Fruit fly (Drosophila melanogaster) whole organism, embryonic: ENCODE measurements around the gene kat80.

Experiments used
- BtbVII ChIP-seq: fragments of 200-800 bp; sonication (Bioruptor generic); optimal IDR thresholded peaks from 3 replicates; lab custom pipeline; 2017; ENCODE audit warnings: missing biosample characterization, mild to moderate bottlenecking, missing genetic modification characterization
- CG1024 ChIP-seq: fragments of 200-800 bp; sonication (Bioruptor generic); IDR thresholded peaks from 2 replicates; pipeline ENCODE4 v1.3.6; 2022; ENCODE audit warnings: missing biosample characterization, missing genetic modification characterization
- CG12236 ChIP-seq: fragments of 200-800 bp; sonication (Bioruptor generic); optimal IDR thresholded peaks from 2 replicates; lab custom pipeline; 2016; ENCODE audit warnings: missing biosample characterization, missing genetic modification characterization
- CG12659 ChIP-seq: fragments of 200-800 bp; sonication (Bioruptor generic); optimal IDR thresholded peaks from 3 replicates; lab custom pipeline; 2017; ENCODE audit warnings: mild to moderate bottlenecking, missing biosample characterization, missing genetic modification reagents, missing genetic modification characterization
- CG12769 ChIP-seq: fragments of 200-800 bp; sonication (Bioruptor generic); optimal IDR thresholded peaks from 2 replicates; lab custom pipeline; 2019; ENCODE audit warnings: missing biosample characterization, mild to moderate bottlenecking, missing genetic modification characterization, moderate library complexity
- CG13123 ChIP-seq: fragments of 200-800 bp; sonication (Bioruptor generic); optimal IDR thresholded peaks from 2 replicates; lab custom pipeline; 2016; ENCODE audit warnings: missing biosample characterization, missing genetic modification characterization
- CG13775 ChIP-seq: fragments of 200-800 bp; sonication (Bioruptor generic); optimal IDR thresholded peaks from 3 replicates; lab custom pipeline; 2017; ENCODE audit warnings: missing biosample characterization, mild to moderate bottlenecking, missing genetic modification characterization
- CG1603 ChIP-seq: fragments of 200-800 bp; sonication (Bioruptor generic); optimal IDR thresholded peaks from 2 replicates; lab custom pipeline; 2019; ENCODE audit warnings: missing biosample characterization, mild to moderate bottlenecking, missing genetic modification characterization, moderate library complexity
- CG17802 ChIP-seq: fragments of 200-800 bp; sonication (Bioruptor generic); optimal IDR thresholded peaks from 2 replicates; lab custom pipeline; 2018; ENCODE audit warnings: missing biosample characterization, mild to moderate bottlenecking, missing genetic modification characterization, moderate library complexity
- CG30020 ChIP-seq: fragments of 200-800 bp; optimal IDR thresholded peaks from 2 replicates; lab custom pipeline; 2019; ENCODE audit warnings: missing biosample characterization, mild to moderate bottlenecking, missing genetic modification characterization, moderate library complexity
- CG30431 ChIP-seq: fragments of 200-800 bp; sonication (Bioruptor generic); optimal IDR thresholded peaks from 2 replicates; lab custom pipeline; 2017; ENCODE audit warnings: missing biosample characterization, missing genetic modification characterization
- CG31441 ChIP-seq: fragments of 200-800 bp; sonication (Bioruptor generic); IDR thresholded peaks from 2 replicates; pipeline ENCODE4 v1.3.6; 2022; ENCODE audit warnings: missing biosample characterization, missing genetic modification characterization
- CG3281 ChIP-seq: fragments of 200-800 bp; sonication (Bioruptor generic); optimal IDR thresholded peaks from 3 replicates; lab custom pipeline; 2017; ENCODE audit warnings: missing biosample characterization, mild to moderate bottlenecking, missing genetic modification characterization
- CG3407 ChIP-seq: fragments of 200-800 bp; sonication (Bioruptor generic); optimal IDR thresholded peaks from 2 replicates; lab custom pipeline; 2018; ENCODE audit warnings: missing biosample characterization, mild to moderate bottlenecking, missing genetic modification characterization
- CG4282 ChIP-seq: fragments of 200-800 bp; sonication (Bioruptor generic); optimal IDR thresholded peaks from 2 replicates; lab custom pipeline; 2016; ENCODE audit warnings: missing biosample characterization, missing genetic modification characterization
- CG4707 ChIP-seq: fragments of 200-800 bp; sonication (Bioruptor generic); optimal IDR thresholded peaks from 2 replicates; lab custom pipeline; 2018; ENCODE audit warnings: missing biosample characterization, mild to moderate bottlenecking, missing genetic modification characterization, moderate library complexity
- CG4730 ChIP-seq: fragments of 200-800 bp; sonication (Bioruptor generic); IDR thresholded peaks from 2 replicates; pipeline ENCODE4 v1.3.6; 2022; ENCODE audit warnings: missing biosample characterization, missing genetic modification characterization
- CkIIα-i1 ChIP-seq: fragments of 200-800 bp; sonication (Bioruptor generic); IDR thresholded peaks from 2 replicates; pipeline ENCODE4 v1.3.6; 2022; ENCODE audit warnings: missing biosample characterization, missing genetic modification characterization
- D19A ChIP-seq: fragments of 200-800 bp; optimal IDR thresholded peaks from 3 replicates; lab custom pipeline; 2019; ENCODE audit warnings: missing biosample characterization, mild to moderate bottlenecking, missing genetic modification characterization, moderate library complexity
- Dfd ChIP-seq, 2 experiments: fragments of >200 bp; optimal IDR thresholded peaks; 2 replicates each; lab custom pipeline; 2017; ENCODE audit warnings: missing biosample characterization in 2 of 2, missing genetic modification characterization in 2 of 2
- Doc2 ChIP-seq: fragments of 200-800 bp; sonication (Bioruptor generic); IDR thresholded peaks from 2 replicates; pipeline ENCODE4 v1.3.6; 2022; ENCODE audit warnings: missing biosample characterization, missing genetic modification characterization
- Dp ChIP-seq: fragments of 200-800 bp; sonication (Bioruptor generic); optimal IDR thresholded peaks from 2 replicates; lab custom pipeline; 2018; ENCODE audit warnings: missing biosample characterization, mild to moderate bottlenecking, missing genetic modification characterization, moderate library complexity
- H15 ChIP-seq: fragments of 200-800 bp; sonication (Bioruptor generic); IDR thresholded peaks from 3 replicates; pipeline ENCODE4 v1.3.6; 2022; ENCODE audit warnings: missing biosample characterization, missing genetic modification characterization
- HLH54F ChIP-seq: fragments of 200-800 bp; sonication (Bioruptor generic); optimal IDR thresholded peaks from 3 replicates; lab custom pipeline; 2016; ENCODE audit warnings: missing biosample characterization, missing genetic modification characterization
- Hand ChIP-seq: fragments of 200-800 bp; sonication (Bioruptor generic); optimal IDR thresholded peaks from 2 replicates; lab custom pipeline; 2017; ENCODE audit warnings: mild to moderate bottlenecking, missing biosample characterization, missing genetic modification reagents, missing genetic modification characterization
- HmgZ ChIP-seq: fragments of 200-800 bp; sonication (Bioruptor generic); optimal IDR thresholded peaks from 2 replicates; lab custom pipeline; 2018; ENCODE audit warnings: missing biosample characterization, mild to moderate bottlenecking, missing genetic modification characterization
- Hmx ChIP-seq: fragments of 200-800 bp; sonication (Bioruptor generic); optimal IDR thresholded peaks from 2 replicates; lab custom pipeline; 2016; ENCODE audit warnings: missing biosample characterization, missing genetic modification characterization
- Hr39 ChIP-seq: fragments of >200 bp; optimal IDR thresholded peaks from 2 replicates; lab custom pipeline; 2017
- MTF-1 ChIP-seq: fragments of 200-800 bp; sonication (Bioruptor generic); optimal IDR thresholded peaks from 2 replicates; lab custom pipeline; 2018; ENCODE audit warnings: missing biosample characterization, mild to moderate bottlenecking, missing genetic modification characterization, borderline replicate concordance
- Neu2 ChIP-seq: fragments of 200-800 bp; sonication (Bioruptor generic); optimal IDR thresholded peaks from 3 replicates; lab custom pipeline; 2016; ENCODE audit warnings: missing biosample characterization, missing genetic modification characterization, borderline replicate concordance
- PHDP ChIP-seq: fragments of 200-800 bp; sonication (Bioruptor generic); optimal IDR thresholded peaks from 3 replicates; lab custom pipeline; 2018; ENCODE audit warnings: missing biosample characterization, mild to moderate bottlenecking, missing genetic modification characterization, moderate library complexity
- Poxn ChIP-seq: fragments of 200-800 bp; sonication (Bioruptor generic); IDR thresholded peaks from 2 replicates; pipeline ENCODE4 v1.3.6; 2022; ENCODE audit warnings: missing biosample characterization, missing genetic modification characterization
- Rx ChIP-seq: fragments of 200-800 bp; sonication (Bioruptor generic); IDR thresholded peaks from 2 replicates; pipeline ENCODE4 v1.3.6; 2022; ENCODE audit warnings: missing biosample characterization, missing genetic modification characterization
- Six4 ChIP-seq: fragments of 200-800 bp; sonication (Bioruptor generic); optimal IDR thresholded peaks from 2 replicates; lab custom pipeline; 2016; ENCODE audit warnings: missing biosample characterization, missing genetic modification characterization
- Usf ChIP-seq: fragments of 200-800 bp; sonication (Bioruptor generic); optimal IDR thresholded peaks from 2 replicates; lab custom pipeline; 2017; ENCODE audit warnings: missing genotype, missing biosample characterization, missing genetic modification characterization
- bigmax ChIP-seq: fragments of 200-800 bp; sonication (Bioruptor generic); optimal IDR thresholded peaks from 2 replicates; lab custom pipeline; 2018; ENCODE audit warnings: missing biosample characterization, mild to moderate bottlenecking, missing genetic modification characterization
- ftz-f1 ChIP-seq: fragments of 200-800 bp; sonication (Bioruptor generic); optimal IDR thresholded peaks from 2 replicates; lab custom pipeline; 2016; ENCODE audit warnings: missing biosample characterization, missing genetic modification characterization
- gce ChIP-seq: fragments of 200-800 bp; sonication (Bioruptor generic); IDR thresholded peaks from 3 replicates; pipeline ENCODE4 v1.3.6; 2022; ENCODE audit warnings: missing biosample characterization, missing genetic modification characterization
- gcm ChIP-seq: fragments of 200-800 bp; sonication (Bioruptor generic); optimal IDR thresholded peaks from 2 replicates; lab custom pipeline; 2019; ENCODE audit warnings: missing biosample characterization, mild to moderate bottlenecking, missing genetic modification characterization, moderate library complexity
- hbn ChIP-seq: fragments of 200-800 bp; sonication (Bioruptor generic); IDR thresholded peaks from 2 replicates; pipeline ENCODE4 v1.3.6; 2022; ENCODE audit warnings: missing biosample characterization, missing genetic modification characterization; ENCODE audit not compliant: partially characterized antibody
- kah ChIP-seq: fragments of 200-800 bp; sonication (Bioruptor generic); optimal IDR thresholded peaks from 2 replicates; lab custom pipeline; 2018; ENCODE audit warnings: missing biosample characterization, mild to moderate bottlenecking, missing genetic modification characterization
- luna ChIP-seq: fragments of 200-800 bp; sonication (Bioruptor generic); optimal IDR thresholded peaks from 2 replicates; lab custom pipeline; 2016; ENCODE audit warnings: missing biosample characterization, missing genetic modification characterization
- onecut ChIP-seq: fragments of 200-800 bp; sonication (Bioruptor generic); IDR thresholded peaks from 2 replicates; pipeline ENCODE4 v1.3.6; 2022; ENCODE audit warnings: missing biosample characterization, missing genetic modification characterization
- pb ChIP-seq: fragments of 200-800 bp; sonication (Bioruptor generic); optimal IDR thresholded peaks from 3 replicates; lab custom pipeline; 2016; ENCODE audit warnings: missing biosample characterization, missing genetic modification characterization
- phol ChIP-seq: fragments of 200-800 bp; sonication (Bioruptor generic); optimal IDR thresholded peaks from 3 replicates; lab custom pipeline; 2018; ENCODE audit warnings: missing biosample characterization, mild to moderate bottlenecking, missing genetic modification characterization, moderate library complexity
- ro ChIP-seq: fragments of 200-800 bp; sonication (Bioruptor generic); IDR thresholded peaks from 2 replicates; pipeline ENCODE4 v1.3.6; 2022; ENCODE audit warnings: missing biosample characterization, missing genetic modification characterization
- tin ChIP-seq: fragments of 200-800 bp; sonication (Bioruptor generic); optimal IDR thresholded peaks from 3 replicates; lab custom pipeline; 2016; ENCODE audit warnings: missing biosample characterization, missing genetic modification characterization
- toy ChIP-seq: fragments of 200-800 bp; sonication (Bioruptor generic); IDR thresholded peaks from 2 replicates; pipeline ENCODE4 v1.3.6; 2022; ENCODE audit warnings: missing biosample characterization, missing genetic modification characterization
- unc-4 ChIP-seq: fragments of 200-800 bp; sonication (Bioruptor generic); IDR thresholded peaks from 2 replicates; pipeline ENCODE4 v1.3.6; 2022; ENCODE audit warnings: missing biosample characterization, missing genetic modification characterization; ENCODE audit not compliant: partially characterized antibody
- vnd ChIP-seq: fragments of 200-800 bp; sonication (Bioruptor generic); IDR thresholded peaks from 3 replicates; pipeline ENCODE4 v1.3.6; 2022; ENCODE audit warnings: missing biosample characterization, missing genetic modification characterization; ENCODE audit not compliant: partially characterized antibody
- z ChIP-seq: fragments of 200-800 bp; sonication (Bioruptor generic); IDR thresholded peaks from 3 replicates; pipeline ENCODE4 v1.3.6; 2022; ENCODE audit warnings: missing biosample characterization, missing genetic modification characterization

kat80 gene

DNA sequence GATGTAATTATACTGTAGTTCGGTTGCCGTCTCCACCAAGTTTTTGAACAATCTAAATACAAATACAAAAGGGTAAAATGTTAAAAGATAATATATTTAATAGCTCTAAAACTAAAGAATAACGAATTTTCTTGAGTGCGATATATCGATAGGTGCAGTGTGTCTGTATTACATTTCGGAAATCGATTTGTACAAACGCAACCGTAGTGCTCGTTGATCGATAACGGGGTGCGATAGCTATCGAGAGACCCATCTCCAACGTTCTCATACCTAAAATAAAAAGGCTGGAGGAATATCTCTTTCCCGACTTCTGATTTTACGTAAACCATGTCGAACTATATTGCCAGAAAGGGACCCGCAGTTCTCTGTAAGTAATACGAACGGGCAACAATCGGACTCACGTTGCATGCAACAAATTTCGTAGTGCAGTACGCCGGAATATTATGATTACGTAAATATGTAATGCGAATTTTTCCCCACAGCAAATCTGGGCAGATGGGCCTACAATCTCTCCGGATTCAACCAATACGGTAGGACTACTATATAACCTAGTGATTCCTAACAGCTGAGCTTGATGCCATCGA lies 10.2 kb upstream of the kat80 start, which contains the start of gene UQCR-14 (continued):
- peak; percentile 12 for TF ChIP-seq CG13775 (GFP tag; lab: Kevin White, UChicago)
- no peak for TF ChIP-seq kah (GFP tag; lab: Kevin White, UChicago)
- no peak for TF ChIP-seq gcm (GFP tag; lab: Kevin White, UChicago)
- no peak for TF ChIP-seq Usf (GFP tag; lab: Kevin White, UChicago)
- no peak for TF ChIP-seq Hr39 (lab: Kevin White, UChicago)
- TF ChIP-seq phol (tag; lab: Kevin White, UChicago): peak; percentile 39
- no peak for TF ChIP-seq Poxn
- TF ChIP-seq CG4282 (GFP tag; lab: Kevin White, UChicago): no peak
- no peak for TF ChIP-seq Hmx (GFP tag; lab: Kevin White, UChicago)
- TF ChIP-seq luna (GFP tag; lab: Kevin White, UChicago): peak; percentile 9
- no peak for TF ChIP-seq z (GFP tag; lab: Robert Waterston, UW)
- TF ChIP-seq CG3407 (GFP tag; lab: Kevin White, UChicago): no peak
- TF ChIP-seq BtbVII (GFP tag; lab: Kevin White, UChicago): no peak
- TF ChIP-seq onecut (GFP tag; lab: Robert Waterston, UW): peak; percentile 19; the same call in 1 of the 2 replicates
- no peak for TF ChIP-seq Six4
- no peak for TF ChIP-seq Hand
- TF ChIP-seq vnd (GFP tag; lab: Robert Waterston, UW): peak; percentile 96
- no peak for TF ChIP-seq toy (GFP tag; lab: Robert Waterston, UW)
- peak; percentile 22 for TF ChIP-seq CG17802 (tag; lab: Kevin White, UChicago)
- no peak for TF ChIP-seq ro (GFP tag; lab: Robert Waterston, UW)
- TF ChIP-seq bigmax (GFP tag; lab: Kevin White, UChicago): no peak
- TF ChIP-seq CG30431 (GFP tag; lab: Kevin White, UChicago): no peak
- no peak for TF ChIP-seq CkIIα-i1 (GFP tag; lab: Robert Waterston, UW)
- TF ChIP-seq CG13123 (GFP tag; lab: Kevin White, UChicago): no peak
- no peak for TF ChIP-seq Neu2 (GFP tag; lab: Kevin White, UChicago)
- no peak for TF ChIP-seq H15
- no peak for TF ChIP-seq tin
- TF ChIP-seq PHDP (tag; lab: Kevin White, UChicago): no peak
- peak; percentile 59 for TF ChIP-seq Dp (GFP tag; lab: Kevin White, UChicago)
- TF ChIP-seq ftz-f1: no peak
- no peak for TF ChIP-seq gce (GFP tag; lab: Robert Waterston, UW)
- peak; percentile 38 for TF ChIP-seq CG12769 (tag; lab: Kevin White, UChicago)
- peak; percentile 87 for TF ChIP-seq CG12659 (GFP tag; lab: Kevin White, UChicago)
- TF ChIP-seq CG3281 (GFP tag; lab: Kevin White, UChicago): peak; percentile 46
- peak; percentile 29; the same call in 1 of the 2 replicates for TF ChIP-seq CG31441
- TF ChIP-seq Doc2 (GFP tag; lab: Robert Waterston, UW): no peak
- no peak for TF ChIP-seq CG12236 (GFP tag; lab: Kevin White, UChicago)
- peak; percentile 98 for TF ChIP-seq unc-4 (GFP tag; lab: Robert Waterston, UW)
- TF ChIP-seq CG1024: no peak
- TF ChIP-seq HLH54F: no peak
- TF ChIP-seq hbn (GFP tag; lab: Robert Waterston, UW): peak; percentile 97
- no peak for TF ChIP-seq Dfd (GFP tag; optimal IDR thresholded peaks at IDR 0.05; lab: Kevin White, UChicago)
- TF ChIP-seq CG1603 (tag; lab: Kevin White, UChicago): peak; percentile 73
- TF ChIP-seq CG4730 (GFP tag; lab: Robert Waterston, UW): no peak
- TF ChIP-seq D19A: peak; percentile 12
- no peak for TF ChIP-seq CG4707
- peak; percentile 71 for TF ChIP-seq CG30020 (tag; lab: Kevin White, UChicago)
- peak; percentile 80 for TF ChIP-seq HmgZ (tag; lab: Kevin White, UChicago)
- TF ChIP-seq pb: no peak
- TF ChIP-seq MTF-1 (GFP tag; lab: Kevin White, UChicago): no peak
- TF ChIP-seq Rx (GFP tag; lab: Robert Waterston, UW): no peak
